Fruit fly (Drosophila melanogaster): ENCODE results near the gene Mks1.
A peak's percentile ranks its signal among the peaks of the same experiment; 100 is the strongest.

Mks1 gene

dm6 chrX:12533560-12533959, 37.2 kb upstream of the Mks1 start (continued):
- no peak for TF ChIP-seq spab (GFP tag; optimal IDR thresholded peaks at IDR 0.05)
- TF ChIP-seq CG7368 (GFP tag; optimal IDR thresholded peaks at IDR 0.05): no peak
- peak; percentile 19 for TF ChIP-seq CG3919 (GFP tag; optimal IDR thresholded peaks at IDR 0.05)
- peak; percentile 37 for TF ChIP-seq CG31627 (GFP tag; optimal IDR thresholded peaks at IDR 0.05)
- peak; percentile 22 for TF ChIP-seq Eip75B (GFP tag; optimal IDR thresholded peaks at IDR 0.05)
- peak; percentile 38 for TF ChIP-seq Met (GFP tag; optimal IDR thresholded peaks at IDR 0.05)
- no peak for TF ChIP-seq CG11294 (GFP tag; IDR thresholded peaks at IDR 0.05)
- TF ChIP-seq CG4318 (GFP tag; optimal IDR thresholded peaks at IDR 0.05): no peak
- TF ChIP-seq ss (GFP tag; optimal IDR thresholded peaks at IDR 0.05): peak in 1 of 2 experiments; percentile 3
- peak; percentile 41 for TF ChIP-seq Smox (GFP tag; optimal IDR thresholded peaks at IDR 0.05)
- TF ChIP-seq fd59A (GFP tag; optimal IDR thresholded peaks at IDR 0.05): no peak
- no peak for TF ChIP-seq achi (GFP tag; optimal IDR thresholded peaks at IDR 0.05)
- TF ChIP-seq Hr38 (GFP tag; optimal IDR thresholded peaks at IDR 0.05): no peak
- no peak for TF ChIP-seq net (GFP tag; optimal IDR thresholded peaks at IDR 0.05)
- no peak for TF ChIP-seq vri (GFP tag; optimal IDR thresholded peaks at IDR 0.05)
- no peak for TF ChIP-seq Sox15 (GFP tag; optimal IDR thresholded peaks at IDR 0.05)
- TF ChIP-seq CG10631 (GFP tag; optimal IDR thresholded peaks at IDR 0.05): no peak
- TF ChIP-seq dac (GFP tag; optimal IDR thresholded peaks at IDR 0.05): no peak
- no peak for TF ChIP-seq CG34406 (GFP tag; optimal IDR thresholded peaks at IDR 0.05)
- no peak for TF ChIP-seq CG6163 (GFP tag; IDR thresholded peaks at IDR 0.05)
- no peak for TF ChIP-seq CG6276 (GFP tag; optimal IDR thresholded peaks at IDR 0.05)

dm6 chrX:12510750-12511649, 14.6 kb upstream of the Mks1 start:
- TF ChIP-seq esn (GFP tag; optimal IDR thresholded peaks at IDR 0.05) (peak; percentile 96), achi (GFP tag; optimal IDR thresholded peaks at IDR 0.05) (peak; percentile 91), dsx (GFP tag; optimal IDR thresholded peaks at IDR 0.05; ENCODE audit: poor library complexity, severe bottlenecking) (peak; percentile 70), Hr38 (GFP tag; optimal IDR thresholded peaks at IDR 0.05) (no peak), CG6792 (GFP tag; optimal IDR thresholded peaks at IDR 0.05) (peak; percentile 92), topi (GFP tag; optimal IDR thresholded peaks at IDR 0.05) (peak; percentile 94), fd85E (GFP tag; optimal IDR thresholded peaks at IDR 0.05) (peak; percentile 70), CG10631 (GFP tag; optimal IDR thresholded peaks at IDR 0.05) (peak; percentile 93), CG8119 (GFP tag; IDR thresholded peaks at IDR 0.05) (peak; percentile 89), CG11902 (GFP tag; optimal IDR thresholded peaks at IDR 0.05) (peak; percentile 79), CG32006 (GFP tag; optimal IDR thresholded peaks at IDR 0.05) (peak; percentile 86), CG6854 (GFP tag; optimal IDR thresholded peaks at IDR 0.05) (peak; percentile 86), CG6163 (GFP tag; IDR thresholded peaks at IDR 0.05) (peak; percentile 94), net (GFP tag; optimal IDR thresholded peaks at IDR 0.05) (peak; percentile 87), Met (GFP tag; optimal IDR thresholded peaks at IDR 0.05) (peak; percentile 95), Eip78C (GFP tag) (peak; percentile 97), OdsH (GFP tag; optimal IDR thresholded peaks at IDR 0.05) (peak; percentile 92), Sox14 (GFP tag; optimal IDR thresholded peaks at IDR 0.05) (peak; percentile 94), cyc (GFP tag; optimal IDR thresholded peaks at IDR 0.05) (peak; percentile 94), CG6808 (GFP tag; optimal IDR thresholded peaks at IDR 0.05) (peak; percentile 82), lz (GFP tag; optimal IDR thresholded peaks at IDR 0.05) (peak; percentile 94), spab (GFP tag; optimal IDR thresholded peaks at IDR 0.05) (peak; percentile 77), CG3919 (GFP tag; optimal IDR thresholded peaks at IDR 0.05) (peak; percentile 91), CG16779 (tag; optimal IDR thresholded peaks at IDR 0.05) (peak; percentile 74), pdm3 (GFP tag; optimal IDR thresholded peaks at IDR 0.05) (peak; percentile 91), vri (GFP tag; optimal IDR thresholded peaks at IDR 0.05) (peak; percentile 90), CG15336 (GFP tag; IDR thresholded peaks at IDR 0.05) (peak; percentile 86), Sox102F (GFP tag; optimal IDR thresholded peaks at IDR 0.05) (peak; percentile 91), CG6276 (GFP tag; optimal IDR thresholded peaks at IDR 0.05) (peak; percentile 79), CG1621 (tag; optimal IDR thresholded peaks at IDR 0.05) (peak; percentile 82), Eip93F (GFP tag; optimal IDR thresholded peaks at IDR 0.05) (peak; percentile 72), CG11294 (GFP tag; IDR thresholded peaks at IDR 0.05) (peak; percentile 80), svp (GFP tag) (peak; percentile 94), Eip75B (GFP tag; optimal IDR thresholded peaks at IDR 0.05) (peak; percentile 92), CG7368 (GFP tag; optimal IDR thresholded peaks at IDR 0.05) (peak; percentile 81), Lpt (GFP tag; optimal IDR thresholded peaks at IDR 0.05) (peak; percentile 85), CG11762 (GFP tag; optimal IDR thresholded peaks at IDR 0.05; ENCODE audit: insufficient read depth) (peak; percentile 87), salr (GFP tag; optimal IDR thresholded peaks at IDR 0.05) (peak; percentile 80 to 83)
